Worm (Caenorhabditis elegans) whole organism, L2 larva: ENCODE measurements around the gene hpo-28.
A peak's percentile ranks its signal among the peaks of the same experiment; 100 is the strongest.

Source experiments
- C34F6.9 ChIP-seq: fragments of 150-350 bp; optimal IDR thresholded peaks from 2 replicates; lab custom pipeline; 2014; ENCODE audit warnings: missing biosample characterization, missing genetic modification characterization
- F13H6.1 ChIP-seq: sonication (generic microtip); optimal IDR thresholded peaks from 2 replicates; lab custom pipeline; 2016; ENCODE audit warnings: missing genetic modification characterization, missing compliant biosample characterization
- ZK546.5 ChIP-seq: sonication (generic microtip); optimal IDR thresholded peaks from 2 replicates; lab custom pipeline; 2017; ENCODE audit warnings: missing biosample characterization, missing genetic modification characterization
- alr-1 ChIP-seq: fragments of 150-350 bp; optimal IDR thresholded peaks from 2 replicates; lab custom pipeline; 2014; ENCODE audit warnings: missing biosample characterization, missing genetic modification characterization
- ama-1 ChIP-seq: fragments of 150-350 bp; optimal IDR thresholded peaks from 2 replicates; lab custom pipeline; 2018; ENCODE audit warnings: inconsistent platforms
- blmp-1 ChIP-seq: sonication (generic microtip); optimal IDR thresholded peaks from 2 replicates; lab custom pipeline; 2017; ENCODE audit warnings: missing genetic modification characterization, mild to moderate bottlenecking, missing compliant biosample characterization, antibody characterized with exemption, moderate library complexity; ENCODE audit not compliant: insufficient read depth
- ceh-82 ChIP-seq: fragments of 150-350 bp; optimal IDR thresholded peaks from 2 replicates; lab custom pipeline; 2014; ENCODE audit warnings: missing biosample characterization, missing genetic modification characterization
- crh-2 ChIP-seq: sonication (generic microtip); optimal IDR thresholded peaks from 2 replicates; lab custom pipeline; 2017; ENCODE audit warnings: missing biosample characterization, missing genetic modification characterization
- dmd-4 ChIP-seq: sonication (generic microtip); optimal IDR thresholded peaks from 2 replicates; lab custom pipeline; 2017; ENCODE audit warnings: missing biosample characterization, missing genetic modification characterization
- egl-27 ChIP-seq: sonication (generic microtip); optimal IDR thresholded peaks from 3 replicates; lab custom pipeline; 2017; ENCODE audit warnings: missing biosample characterization, missing genetic modification reagents, missing genetic modification characterization
- elt-1 ChIP-seq: fragments of 150-350 bp; optimal IDR thresholded peaks from 2 replicates; lab custom pipeline; 2014; ENCODE audit warnings: missing biosample characterization, missing genetic modification characterization
- elt-3 ChIP-seq: sonication (generic microtip); optimal IDR thresholded peaks from 2 replicates; lab custom pipeline; 2017; ENCODE audit warnings: missing biosample characterization, missing genetic modification characterization
- fos-1 ChIP-seq: fragments of 150-350 bp; optimal IDR thresholded peaks from 2 replicates; lab custom pipeline; 2014; ENCODE audit warnings: missing biosample characterization, missing genetic modification characterization
- lin-11 ChIP-seq: fragments of 150-350 bp; sonication (generic microtip); optimal IDR thresholded peaks from 2 replicates; lab custom pipeline; 2014; ENCODE audit warnings: missing biosample characterization, missing genetic modification characterization, inconsistent platforms, mixed read lengths
- lin-13 ChIP-seq: fragments of 150-350 bp; optimal IDR thresholded peaks from 2 replicates; lab custom pipeline; 2014; ENCODE audit warnings: missing biosample characterization, missing genetic modification reagents, missing genetic modification characterization
- lin-39 ChIP-seq: fragments of 150-350 bp; optimal IDR thresholded peaks from 2 replicates; lab custom pipeline; 2014; ENCODE audit warnings: missing biosample characterization, missing genetic modification reagents, missing genetic modification characterization
- lsy-2 ChIP-seq, 2 experiments: fragments of 150-350 bp in 1 of 2; sonication (generic microtip) in 1 of 2; optimal IDR thresholded peaks; 2 replicates each; lab custom pipeline; 2014 to 2017; ENCODE audit warnings: missing biosample characterization in 2 of 2, missing genetic modification characterization in 2 of 2
- mdl-1 ChIP-seq, 2 experiments: fragments of 150-350 bp in 1 of 2; sonication (generic microtip) in 1 of 2; optimal IDR thresholded peaks; 2 replicates each; lab custom pipeline; 2017; ENCODE audit warnings: missing biosample characterization in 2 of 2, missing genetic modification characterization in 2 of 2
- nhr-10 ChIP-seq: sonication (generic microtip); optimal IDR thresholded peaks from 2 replicates; lab custom pipeline; 2017; ENCODE audit warnings: missing biosample characterization, missing genetic modification characterization
- nhr-11 ChIP-seq: fragments of 150-350 bp; optimal IDR thresholded peaks from 2 replicates; lab custom pipeline; 2014; ENCODE audit warnings: missing biosample characterization, missing genetic modification characterization
- nhr-129 ChIP-seq: fragments of 150-350 bp; optimal IDR thresholded peaks from 2 replicates; lab custom pipeline; 2014; ENCODE audit warnings: missing biosample characterization, missing genetic modification characterization
- nhr-21 ChIP-seq: fragments of 150-350 bp; optimal IDR thresholded peaks from 2 replicates; lab custom pipeline; 2014; ENCODE audit warnings: missing biosample characterization, missing genetic modification characterization
- nhr-23 ChIP-seq: fragments of 150-350 bp; optimal IDR thresholded peaks from 2 replicates; lab custom pipeline; 2014; ENCODE audit warnings: missing biosample characterization, missing genetic modification reagents, missing genetic modification characterization
- nhr-237 ChIP-seq: fragments of 150-350 bp; optimal IDR thresholded peaks from 2 replicates; lab custom pipeline; 2014; ENCODE audit warnings: missing biosample characterization, missing genetic modification characterization
- nhr-25 ChIP-seq: fragments of 150-350 bp; sonication (generic microtip); optimal IDR thresholded peaks from 3 replicates; lab custom pipeline; 2014; ENCODE audit warnings: missing biosample characterization, missing genetic modification characterization
- nhr-77 ChIP-seq: fragments of 150-350 bp; optimal IDR thresholded peaks from 2 replicates; lab custom pipeline; 2014; ENCODE audit warnings: missing biosample characterization, missing genetic modification characterization
- peb-1 ChIP-seq: fragments of 150-350 bp; optimal IDR thresholded peaks from 2 replicates; lab custom pipeline; 2014; ENCODE audit warnings: missing biosample characterization, missing genetic modification characterization
- sem-4 ChIP-seq: fragments of 150-350 bp; optimal IDR thresholded peaks from 2 replicates; lab custom pipeline; 2014; ENCODE audit warnings: missing biosample characterization, missing genetic modification reagents, missing genetic modification characterization
- skn-1 ChIP-seq: sonication (generic microtip); optimal IDR thresholded peaks from 2 replicates; lab custom pipeline; 2017; ENCODE audit warnings: missing biosample characterization, missing genetic modification characterization
- sma-3 ChIP-seq: sonication (generic microtip); optimal IDR thresholded peaks from 2 replicates; lab custom pipeline; 2016; ENCODE audit warnings: missing genetic modification reagents, missing genetic modification characterization, missing compliant biosample characterization
- unc-39 ChIP-seq: fragments of 150-350 bp; optimal IDR thresholded peaks from 2 replicates; lab custom pipeline; 2014; ENCODE audit warnings: missing biosample characterization, missing genetic modification characterization
- unc-55 ChIP-seq: fragments of 150-350 bp; sonication (generic microtip); optimal IDR thresholded peaks from 3 replicates; lab custom pipeline; 2014; ENCODE audit warnings: missing biosample characterization, missing genetic modification reagents, missing genetic modification characterization
- unc-62 ChIP-seq: fragments of 150-350 bp; optimal IDR thresholded peaks from 2 replicates; lab custom pipeline; 2014; ENCODE audit warnings: missing biosample characterization, missing genetic modification reagents, missing genetic modification characterization
- ztf-1 ChIP-seq: fragments of 200-800 bp; sonication (Bioruptor generic); conservative IDR thresholded peaks from 2 replicates; pipeline ENCODE4 v1.3.6; 2022; ENCODE audit warnings: missing genetic modification characterization, missing compliant biosample characterization
- ztf-11 ChIP-seq: sonication (generic microtip); optimal IDR thresholded peaks from 2 replicates; lab custom pipeline; 2017; ENCODE audit warnings: missing biosample characterization, missing genetic modification characterization
- ztf-4 ChIP-seq: fragments of 150-350 bp; optimal IDR thresholded peaks from 2 replicates; lab custom pipeline; 2014; ENCODE audit warnings: missing biosample characterization, missing genetic modification characterization

The hpo-28 gene

ce11 chrIII:5665710-5666109, 43.4 kb downstream of the hpo-28 start:
- TF ChIP-seq elt-1 (tag; lab: Kevin White, UChicago) (no peak), egl-27 (tag; lab: Kevin White, UChicago) (no peak), lin-11 (no peak), ceh-82 (tag; lab: Kevin White, UChicago) (no peak), fos-1 (no peak)

- no peak for TF ChIP-seq lin-13
- TF ChIP-seq skn-1 (tag; lab: Kevin White, UChicago): no peak
- peak; percentile 2 for TF ChIP-seq nhr-25
- TF ChIP-seq sem-4: no peak
- peak; percentile 7 for TF ChIP-seq crh-2
- peak; percentile 36 for TF ChIP-seq fos-1
- TF ChIP-seq, all 48 proteins: peak for 3
These were observed 43.8 kb downstream of the hpo-28 start for ce11 chrIII:5665278-5665677.

DNA sequence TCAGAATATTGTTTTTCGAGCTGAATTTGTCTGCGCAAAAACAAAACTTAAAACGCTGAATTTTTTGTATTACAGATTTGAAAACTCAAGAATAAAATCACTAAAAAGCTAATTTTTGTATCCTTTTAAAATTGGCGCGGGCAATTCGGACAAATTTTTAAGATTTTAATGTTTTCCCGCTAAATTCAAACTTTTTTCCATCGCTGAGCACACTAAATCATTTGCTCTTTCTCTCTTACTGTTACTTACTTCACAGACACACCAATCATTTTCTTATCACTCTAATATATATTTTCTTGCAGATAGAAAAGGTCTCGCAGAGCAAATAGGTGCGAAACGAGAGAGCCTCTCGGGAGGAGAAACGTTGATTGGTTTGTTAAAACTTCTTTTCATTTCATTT, 45.2 kb downstream of the hpo-28 start, which contains the start of gene par-3:
Gene par-3 (plus strand): TSS at position 301 of the 400 bp plus-strand sequence.
- TF ChIP-seq elt-3 (tag; lab: Kevin White, UChicago): no peak
- TF ChIP-seq nhr-10 (tag; lab: Kevin White, UChicago): no peak
- no peak for TF ChIP-seq ztf-1 (GFP tag; lab: Robert Waterston, UW)
- TF ChIP-seq nhr-129 (tag; lab: Kevin White, UChicago): no peak
- no peak for TF ChIP-seq ztf-11 (tag; lab: Kevin White, UChicago)
- no peak for TF ChIP-seq sma-3 (GFP tag; lab: Kevin White, UChicago)
- TF ChIP-seq fos-1: no peak
- no peak for TF ChIP-seq nhr-11 (tag; lab: Kevin White, UChicago)
- no peak for TF ChIP-seq elt-1 (tag; lab: Kevin White, UChicago)
- TF ChIP-seq peb-1 (tag; lab: Kevin White, UChicago): no peak
- TF ChIP-seq nhr-77 (tag; lab: Kevin White, UChicago): no peak
- TF ChIP-seq nhr-237: no peak
- TF ChIP-seq ZK546.5 (tag; lab: Kevin White, UChicago): no peak
- TF ChIP-seq alr-1: no peak
- no peak for TF ChIP-seq nhr-23 (tag; lab: Kevin White, UChicago)
- no peak for TF ChIP-seq lin-39 (tag; lab: Kevin White, UChicago)
- no peak for TF ChIP-seq crh-2

ce11 chrIII:5663521-5663920, 45.6 kb downstream of the hpo-28 start:
- TF ChIP-seq crh-2: no peak
- no peak for TF ChIP-seq nhr-129 (tag; lab: Kevin White, UChicago)
- TF ChIP-seq blmp-1 (tag; lab: Kevin White, UChicago): no peak
- TF ChIP-seq egl-27 (tag; lab: Kevin White, UChicago): no peak

DNA sequence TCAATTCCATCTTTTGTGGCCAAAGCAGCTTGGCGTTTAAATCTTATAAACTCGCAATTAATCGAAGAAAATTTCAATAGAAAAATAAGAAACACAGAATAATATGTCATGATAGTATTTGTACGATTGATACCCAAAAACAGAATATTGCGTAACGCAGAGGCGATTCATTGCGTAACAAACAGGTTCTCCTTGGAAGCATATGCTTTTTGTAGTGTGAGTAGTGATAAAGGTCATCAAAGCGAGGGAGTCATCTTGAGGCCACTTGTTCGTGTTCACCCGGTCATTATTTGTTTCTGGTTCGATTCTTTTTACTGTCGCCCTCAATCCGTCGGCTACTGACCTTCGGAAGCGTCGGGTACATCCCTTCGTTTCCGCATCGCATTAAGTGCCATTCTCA, 48.1 kb downstream of the hpo-28 start, which contains the start of gene F54E7.6:
Gene F54E7.6 (minus strand): TSS at position 110 of the 400 bp plus-strand sequence.
- no peak for TF ChIP-seq fos-1
- peak; percentile 57 for TF ChIP-seq nhr-25

DNA sequence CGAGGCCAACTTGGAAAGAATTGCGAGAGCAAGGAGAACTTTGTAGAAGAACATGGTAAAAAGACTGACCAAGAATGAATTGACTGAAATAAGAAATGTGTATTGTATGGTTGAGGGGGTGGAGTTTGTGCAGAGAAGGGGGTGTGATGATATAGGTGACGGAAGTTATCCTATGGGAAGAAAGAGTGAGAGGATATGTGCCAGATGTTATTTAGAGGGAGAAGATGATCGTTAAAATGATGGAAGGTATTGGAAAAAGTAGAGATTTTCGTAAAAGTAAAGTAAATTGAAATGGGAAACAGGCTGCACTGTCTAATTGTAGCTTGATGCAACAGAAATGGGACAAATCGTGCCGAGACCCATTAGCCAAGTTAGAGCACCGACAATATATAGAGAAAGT, 52.2 kb downstream of the hpo-28 start, which contains the start of gene sdz-21:
Gene sdz-21 (minus strand): TSS at position 101 of the 400 bp plus-strand sequence.
- TF ChIP-seq lin-11 (no peak), mdl-1 (tag; optimal IDR thresholded peaks at IDR 0.05; lab: Kevin White, UChicago) (no peak), elt-3 (tag; lab: Kevin White, UChicago) (no peak), fos-1 (no peak), elt-1 (tag; lab: Kevin White, UChicago) (no peak), C34F6.9 (tag; lab: Kevin White, UChicago) (no peak), dmd-4 (tag; lab: Kevin White, UChicago) (no peak), unc-62 (GFP tag; lab: Kevin White, UChicago) (no peak), nhr-21 (tag; lab: Kevin White, UChicago) (no peak), lsy-2 (tag; optimal IDR thresholded peaks at IDR 0.05; lab: Kevin White, UChicago) (no peak), unc-39 (tag; lab: Kevin White, UChicago) (no peak), F13H6.1 (no peak), sem-4 (no peak), blmp-1 (tag; lab: Kevin White, UChicago) (no peak), nhr-10 (tag; lab: Kevin White, UChicago) (no peak), ceh-82 (tag; lab: Kevin White, UChicago) (no peak), unc-55 (GFP tag; lab: Kevin White, UChicago) (no peak), ztf-4 (tag; lab: Kevin White, UChicago) (no peak), ama-1 (lab: Kevin White, UChicago) (no peak)
